Fruit fly (Drosophila melanogaster) whole organism, embryonic: ENCODE measurements around the gene smg.

ENCODE experiments used
- ATbp ChIP-seq: fragments of 200-800 bp; sonication (Bioruptor generic); optimal IDR thresholded peaks from 2 replicates; lab custom pipeline; 2017; ENCODE audit warnings: missing biosample characterization, mild to moderate bottlenecking, missing genetic modification characterization, missing genetic modification reagents
- Abd-B ChIP-seq: fragments of 200-800 bp; sonication (Bioruptor generic); optimal IDR thresholded peaks from 2 replicates; lab custom pipeline; 2018; ENCODE audit warnings: missing biosample characterization, mild to moderate bottlenecking, missing genetic modification characterization, moderate library complexity
- Blimp-1 ChIP-seq: fragments of 200-800 bp; sonication (Bioruptor generic); optimal IDR thresholded peaks from 3 replicates; lab custom pipeline; 2018; ENCODE audit warnings: missing biosample characterization, missing genetic modification characterization, mild to moderate bottlenecking, moderate library complexity, missing genetic modification reagents
- CG10267 ChIP-seq: fragments of 200-800 bp; sonication (Bioruptor generic); optimal IDR thresholded peaks from 2 replicates; lab custom pipeline; 2018; ENCODE audit warnings: missing biosample characterization, mild to moderate bottlenecking, missing genetic modification characterization, moderate library complexity
- CG10654 ChIP-seq: fragments of 200-800 bp; sonication (Bioruptor generic); optimal IDR thresholded peaks from 2 replicates; lab custom pipeline; 2016; ENCODE audit warnings: missing biosample characterization, missing genetic modification characterization
- CG10979 ChIP-seq: fragments of 200-800 bp; sonication (Bioruptor generic); optimal IDR thresholded peaks from 2 replicates; lab custom pipeline; 2018; ENCODE audit warnings: missing biosample characterization, mild to moderate bottlenecking, missing genetic modification characterization, moderate library complexity
- CG14441 ChIP-seq: fragments of 200-800 bp; sonication (Bioruptor generic); IDR thresholded peaks from 2 replicates; pipeline ENCODE4 v1.3.6; 2022; ENCODE audit warnings: missing biosample characterization, missing genetic modification characterization
- CG15011 ChIP-seq: fragments of 200-800 bp; sonication (Bioruptor generic); optimal IDR thresholded peaks from 3 replicates; lab custom pipeline; 2018; ENCODE audit warnings: missing biosample characterization, mild to moderate bottlenecking, missing genetic modification characterization
- CG15601 ChIP-seq: fragments of 200-800 bp; sonication (Bioruptor generic); optimal IDR thresholded peaks from 3 replicates; lab custom pipeline; 2019; ENCODE audit warnings: missing biosample characterization, mild to moderate bottlenecking, missing genetic modification characterization, moderate library complexity
- CG16815 ChIP-seq: fragments of 200-800 bp; sonication (Bioruptor generic); optimal IDR thresholded peaks from 3 replicates; lab custom pipeline; 2017; ENCODE audit warnings: missing biosample characterization, mild to moderate bottlenecking, missing genetic modification characterization
- CG17359 ChIP-seq: fragments of 200-800 bp; sonication (Bioruptor generic); optimal IDR thresholded peaks from 3 replicates; lab custom pipeline; 2018; ENCODE audit warnings: missing biosample characterization, mild to moderate bottlenecking, missing genetic modification characterization, moderate library complexity
- CG18262 ChIP-seq: fragments of 200-800 bp; optimal IDR thresholded peaks from 3 replicates; lab custom pipeline; 2019; ENCODE audit warnings: missing biosample characterization, mild to moderate bottlenecking, missing genetic modification characterization, moderate library complexity
- CG2199 ChIP-seq: fragments of 200-800 bp; sonication (Bioruptor generic); IDR thresholded peaks from 3 replicates; pipeline ENCODE4 v1.3.6; 2022; ENCODE audit warnings: missing biosample characterization, missing genetic modification characterization
- CG30403 ChIP-seq: fragments of 200-800 bp; sonication (Bioruptor generic); optimal IDR thresholded peaks from 3 replicates; lab custom pipeline; 2016; ENCODE audit warnings: missing biosample characterization, missing genetic modification characterization
- CG3065 ChIP-seq: fragments of 200-800 bp; sonication (Bioruptor generic); optimal IDR thresholded peaks from 2 replicates; lab custom pipeline; 2016; ENCODE audit warnings: missing biosample characterization, missing genetic modification characterization
- CG3838 ChIP-seq: fragments of 200-800 bp; sonication (Bioruptor generic); optimal IDR thresholded peaks from 3 replicates; lab custom pipeline; 2016; ENCODE audit warnings: missing biosample characterization, missing genetic modification characterization
- CG4424 ChIP-seq: fragments of 200-800 bp; sonication (Bioruptor generic); optimal IDR thresholded peaks from 3 replicates; lab custom pipeline; 2016; ENCODE audit warnings: missing biosample characterization, missing genetic modification characterization
- CG4854 ChIP-seq: fragments of 200-800 bp; sonication (Bioruptor generic); optimal IDR thresholded peaks from 2 replicates; lab custom pipeline; 2016; ENCODE audit warnings: missing biosample characterization, missing genetic modification characterization, inconsistent platforms
- CG5953 ChIP-seq: fragments of 200-800 bp; sonication (Bioruptor generic); IDR thresholded peaks from 2 replicates; pipeline ENCODE4 v1.3.6; 2022; ENCODE audit warnings: missing biosample characterization, missing genetic modification characterization
- CG6813 ChIP-seq: fragments of 200-800 bp; sonication (Bioruptor generic); optimal IDR thresholded peaks from 2 replicates; lab custom pipeline; 2017; ENCODE audit warnings: missing biosample characterization, missing genetic modification characterization, mild to moderate bottlenecking, moderate library complexity, missing genetic modification reagents
- CG7839 ChIP-seq: fragments of 200-800 bp; sonication (Bioruptor generic); optimal IDR thresholded peaks from 3 replicates; lab custom pipeline; 2018; ENCODE audit warnings: missing biosample characterization, mild to moderate bottlenecking, missing genetic modification characterization, moderate library complexity
- CG8924 ChIP-seq: fragments of 200-800 bp; optimal IDR thresholded peaks from 3 replicates; lab custom pipeline; 2019; ENCODE audit warnings: missing biosample characterization, mild to moderate bottlenecking, missing genetic modification characterization, moderate library complexity
- CG9215 ChIP-seq: fragments of 200-800 bp; sonication (Bioruptor generic); IDR thresholded peaks from 2 replicates; pipeline ENCODE4 v1.3.6; 2022; ENCODE audit warnings: missing biosample characterization, missing genetic modification characterization
- CTCF ChIP-seq: fragments of 200-800 bp; sonication (Bioruptor generic); optimal IDR thresholded peaks from 2 replicates; lab custom pipeline; 2017; ENCODE audit warnings: missing biosample characterization, mild to moderate bottlenecking, missing genetic modification characterization, moderate library complexity
- CoRest ChIP-seq: fragments of 200-800 bp; sonication (Bioruptor generic); optimal IDR thresholded peaks from 3 replicates; lab custom pipeline; 2018; ENCODE audit warnings: missing biosample characterization, mild to moderate bottlenecking, missing genetic modification characterization, moderate library complexity
- Eip74EF ChIP-seq, 2 experiments: fragments of 200-800 bp in 1 of 2; fragments of >200 bp in 1 of 2; sonication (Bioruptor generic) in 1 of 2; optimal IDR thresholded peaks; 2 replicates each; lab custom pipeline; 2017 to 2019; ENCODE audit warnings: missing biosample characterization in 2 of 2, missing genetic modification characterization in 2 of 2, mild to moderate bottlenecking in 1 of 2, moderate library complexity in 1 of 2
- Hr51 ChIP-seq, 2 experiments: fragments of 200-800 bp; sonication (Bioruptor generic); optimal IDR thresholded peaks; 2 replicates in 1 of 2; 3 replicates in 1 of 2; lab custom pipeline; 2016 to 2018; ENCODE audit warnings: missing biosample characterization in 2 of 2, missing genetic modification characterization in 2 of 2, mild to moderate bottlenecking in 1 of 2, moderate library complexity in 1 of 2
- Hr78 ChIP-seq, 2 experiments: fragments of 200-800 bp in 1 of 2; fragments of >200 bp in 1 of 2; sonication (Bioruptor generic) in 1 of 2; optimal IDR thresholded peaks; 2 replicates each; lab custom pipeline; 2017 to 2019; ENCODE audit warnings: missing biosample characterization in 2 of 2, missing genetic modification characterization in 2 of 2, mild to moderate bottlenecking in 1 of 2, moderate library complexity in 1 of 2
- Lim3 ChIP-seq: fragments of 200-800 bp; sonication (Bioruptor generic); IDR thresholded peaks from 2 replicates; pipeline ENCODE4 v1.3.6; 2022; ENCODE audit warnings: missing biosample characterization, missing genetic modification characterization
- Mad ChIP-seq: fragments of 200-800 bp; sonication (Bioruptor generic); optimal IDR thresholded peaks from 2 replicates; lab custom pipeline; 2016; ENCODE audit warnings: missing biosample characterization, missing genetic modification characterization
- Oli ChIP-seq: fragments of 200-800 bp; sonication (Bioruptor generic); optimal IDR thresholded peaks from 2 replicates; lab custom pipeline; 2018; ENCODE audit warnings: missing biosample characterization, mild to moderate bottlenecking, missing genetic modification characterization, moderate library complexity
- Poxn ChIP-seq: fragments of 200-800 bp; sonication (Bioruptor generic); IDR thresholded peaks from 2 replicates; pipeline ENCODE4 v1.3.6; 2022; ENCODE audit warnings: missing biosample characterization, missing genetic modification characterization
- Six4 ChIP-seq: fragments of 200-800 bp; sonication (Bioruptor generic); optimal IDR thresholded peaks from 2 replicates; lab custom pipeline; 2016; ENCODE audit warnings: missing biosample characterization, missing genetic modification characterization
- Sry-β ChIP-seq: fragments of 200-800 bp; sonication (Bioruptor generic); optimal IDR thresholded peaks from 2 replicates; lab custom pipeline; 2018; ENCODE audit warnings: missing biosample characterization, mild to moderate bottlenecking, missing genetic modification characterization, moderate library complexity
- Ssrp ChIP-seq: fragments of 200-800 bp; sonication (Bioruptor generic); optimal IDR thresholded peaks from 2 replicates; lab custom pipeline; 2018; ENCODE audit warnings: missing biosample characterization, mild to moderate bottlenecking, missing genetic modification characterization, moderate library complexity
- TFAM ChIP-seq: fragments of 200-800 bp; sonication (Bioruptor generic); optimal IDR thresholded peaks from 2 replicates; lab custom pipeline; 2017; ENCODE audit warnings: missing biosample characterization, missing genetic modification characterization, inconsistent platforms
- abd-A ChIP-seq: fragments of 200-800 bp; sonication (Bioruptor generic); optimal IDR thresholded peaks from 3 replicates; lab custom pipeline; 2019; ENCODE audit warnings: missing biosample characterization, mild to moderate bottlenecking, missing genetic modification characterization, moderate library complexity
- ase ChIP-seq: fragments of 200-800 bp; sonication (Bioruptor generic); IDR thresholded peaks from 3 replicates; pipeline ENCODE4 v1.3.6; 2022; ENCODE audit warnings: missing biosample characterization, missing genetic modification characterization
- dan ChIP-seq: fragments of 200-800 bp; sonication (Bioruptor generic); IDR thresholded peaks from 2 replicates; pipeline ENCODE4 v1.3.6; 2022; ENCODE audit warnings: missing biosample characterization, missing genetic modification characterization
- dmrt99B ChIP-seq: fragments of 200-800 bp; sonication (Bioruptor generic); optimal IDR thresholded peaks from 2 replicates; lab custom pipeline; 2018; ENCODE audit warnings: missing biosample characterization, mild to moderate bottlenecking, missing genetic modification characterization, moderate library complexity
- gsb ChIP-seq: fragments of 200-800 bp; sonication (Bioruptor generic); IDR thresholded peaks from 2 replicates; pipeline ENCODE4 v1.3.6; 2022; ENCODE audit warnings: missing biosample characterization, missing genetic modification characterization
- hkb ChIP-seq, 2 experiments: fragments of 200-800 bp in 1 of 2; fragments of >200 bp in 1 of 2; sonication (Bioruptor generic) in 1 of 2; IDR thresholded peaks in 1 of 2; optimal IDR thresholded peaks in 1 of 2; 2 replicates each; pipeline versions ENCODE4 v1.3.6 to Lab custom; 2017 to 2022; ENCODE audit warnings: missing biosample characterization in 1 of 2, missing genetic modification characterization in 1 of 2
- nmo ChIP-seq: fragments of 200-800 bp; sonication (Bioruptor generic); optimal IDR thresholded peaks from 2 replicates; lab custom pipeline; 2018; ENCODE audit warnings: missing biosample characterization, mild to moderate bottlenecking, missing genetic modification characterization, moderate library complexity
- phol ChIP-seq: fragments of 200-800 bp; sonication (Bioruptor generic); optimal IDR thresholded peaks from 3 replicates; lab custom pipeline; 2018; ENCODE audit warnings: missing biosample characterization, mild to moderate bottlenecking, missing genetic modification characterization, moderate library complexity
- pnt ChIP-seq: fragments of 200-800 bp; sonication (Bioruptor generic); optimal IDR thresholded peaks from 3 replicates; lab custom pipeline; 2016; ENCODE audit warnings: missing biosample characterization, missing genetic modification characterization
- sc ChIP-seq, 3 experiments: fragments of >200 bp in 2 of 3; fragments of 200-800 bp in 1 of 3; sonication (Bioruptor generic) in 1 of 3; optimal IDR thresholded peaks; 2 replicates in 2 of 3; 3 replicates in 1 of 3; lab custom pipeline; 2017; ENCODE audit warnings: mild to moderate bottlenecking in 1 of 3, missing biosample characterization in 1 of 3, missing genetic modification characterization in 1 of 3, missing genetic modification reagents in 1 of 3
- sisA ChIP-seq: fragments of 200-800 bp; sonication (Bioruptor generic); IDR thresholded peaks from 2 replicates; pipeline ENCODE4 v1.3.6; 2022; ENCODE audit warnings: missing biosample characterization, missing genetic modification characterization

smg gene

dm6 chr3L:9033999-9034626, 36.3 kb upstream of the smg start (continued):
- TF ChIP-seq Eip74EF (GFP tag; optimal IDR thresholded peaks at IDR 0.05; lab: Kevin White, UChicago) (peak in 1 of 2 experiments; percentile 20), CG3838 (GFP tag; lab: Kevin White, UChicago) (no peak), Poxn (GFP tag; lab: Robert Waterston, UW) (no peak), CG30403 (no peak), dmrt99B (tag; lab: Kevin White, UChicago) (peak; percentile 81), ase (GFP tag; lab: Robert Waterston, UW) (peak; percentile 39; the same call in 1 of the 3 replicates), CG2199 (0 out of 3 replicates have a peak, but pooled peaks have one; percentile 35), CG14441 (peak; percentile 70), Hr78 (GFP tag; optimal IDR thresholded peaks at IDR 0.05; lab: Kevin White, UChicago) (peak in 1 of 2 experiments; percentile 33), CG15011 (peak; percentile 30)

dm6 chr3L:9033537-9033936, 35.7 kb upstream of the smg start:
- TF ChIP-seq CG2199 (no peak), Ssrp (peak; percentile 38), abd-A (tag; lab: Kevin White, UChicago) (no peak), dan (GFP tag; lab: Robert Waterston, UW) (no peak), CG18262 (tag; lab: Kevin White, UChicago) (peak; percentile 56), pnt (GFP tag; lab: Kevin White, UChicago) (no peak), ATbp (GFP tag; lab: Kevin White, UChicago) (peak; percentile 3), sc (optimal IDR thresholded peaks at IDR 0.05; lab: Kevin White, UChicago) (no peak), sc (GFP tag; optimal IDR thresholded peaks at IDR 0.05; lab: Kevin White, UChicago) (no peak), gsb (GFP tag; lab: Robert Waterston, UW) (no peak), CTCF (no peak), Lim3 (GFP tag; lab: Robert Waterston, UW) (no peak), Mad (GFP tag; lab: Kevin White, UChicago) (no peak), CG16815 (no peak), CG17359 (tag; lab: Kevin White, UChicago) (no peak), CG8924 (peak; percentile 33), Oli (tag; lab: Kevin White, UChicago) (peak; percentile 38), phol (peak; percentile 48), TFAM (GFP tag; lab: Kevin White, UChicago) (no peak), Abd-B (GFP tag; lab: Kevin White, UChicago) (peak; percentile 15), hkb (optimal IDR thresholded peaks at IDR 0.05; lab: Kevin White, UChicago) (no peak), hkb (GFP tag; IDR thresholded peaks at IDR 0.05; lab: Robert Waterston, UW) (no peak), CG6813 (GFP tag; lab: Kevin White, UChicago) (no peak), Six4 (GFP tag; lab: Kevin White, UChicago) (no peak), CG9215 (GFP tag; lab: Robert Waterston, UW) (no peak), CG5953 (GFP tag; lab: Robert Waterston, UW) (no peak), CG3065 (GFP tag; lab: Kevin White, UChicago) (no peak), CoRest (peak; percentile 42), Sry-β (GFP tag; lab: Kevin White, UChicago) (no peak), nmo (peak; percentile 60), sisA (GFP tag; lab: Robert Waterston, UW) (no peak), Blimp-1 (GFP tag; lab: Kevin White, UChicago) (peak; percentile 22), CG15601 (tag; lab: Kevin White, UChicago) (peak; percentile 34), CG4854 (GFP tag; lab: Kevin White, UChicago) (no peak), CG7839 (tag; lab: Kevin White, UChicago) (peak; percentile 34), CG10979 (tag; lab: Kevin White, UChicago) (peak; percentile 52), CG10654 (GFP tag; lab: Kevin White, UChicago) (no peak), CG4424 (GFP tag; lab: Kevin White, UChicago) (peak; percentile 6), Hr51 (GFP tag; optimal IDR thresholded peaks at IDR 0.05; lab: Kevin White, UChicago) (peak in 1 of 2 experiments; percentile 45), CG10267 (tag; lab: Kevin White, UChicago) (no peak)
